Fruit fly (Drosophila melanogaster) ovary, adult (tissue): Measurements from ENCODE around the gene CG4701.
"Not testable (repeated sequence)": the region's sequence is repeated elsewhere in the genome, so short reads cannot be mapped to it uniquely, and the experiment has no call there.

Source experiments
- CG17801 ChIP-seq: fragments of 200-800 bp; optimal IDR thresholded peaks from 2 replicates; lab custom pipeline; 2019; ENCODE audit warnings: missing biosample characterization, mild to moderate bottlenecking, missing genetic modification characterization, moderate library complexity; ENCODE audit not compliant: partially characterized antibody

CG4701 gene

DNA sequence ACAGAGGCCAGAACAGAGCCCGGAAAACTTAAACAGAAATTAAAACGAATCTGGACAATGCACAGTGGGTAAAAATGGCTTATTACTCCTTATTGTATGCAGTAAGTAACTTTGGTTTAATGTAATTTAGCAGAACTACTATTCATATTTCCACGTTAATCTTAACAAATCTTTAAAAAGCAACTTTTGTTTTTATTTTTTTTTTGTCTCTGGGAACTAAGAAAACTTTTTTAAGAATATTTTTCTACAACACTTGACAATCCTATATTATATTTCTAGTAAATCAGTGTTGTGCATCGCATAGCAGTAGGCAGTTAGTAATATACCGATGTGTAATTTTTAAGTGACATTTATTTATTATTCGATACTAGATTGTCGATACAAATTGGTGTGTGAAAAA is at the start of gene CG4701:
TSS of gene CG4701 (plus strand) at position 301 of the 400 bp plus-strand sequence.
- no peak for TF ChIP-seq CG17801 (GFP tag; lab: Kevin White, UChicago)

DNA sequence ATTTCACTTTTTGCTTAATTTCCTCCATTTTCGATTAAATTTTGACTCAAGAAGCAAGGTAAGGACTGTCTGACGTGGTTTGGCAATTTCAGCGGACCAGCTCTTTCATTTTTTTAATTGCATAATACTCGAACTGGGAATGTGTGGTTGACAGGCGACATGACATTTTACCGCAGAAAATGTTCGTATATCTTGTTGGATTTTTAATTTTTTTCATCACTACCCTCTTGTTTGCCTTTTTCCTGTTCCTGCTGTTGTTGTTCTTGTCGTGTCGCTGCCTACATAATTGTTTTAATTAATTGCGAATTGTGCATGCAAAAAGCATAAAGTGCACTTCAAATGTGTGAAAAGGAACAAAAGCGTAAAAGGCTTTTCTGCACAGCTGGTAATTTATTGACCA is 35.6 kb upstream of the CG4701 start, which contains the start of gene CG42685:
TSS of gene CG42685 (minus strand) at position 101 of the 400 bp plus-strand sequence.
- no peak for TF ChIP-seq CG17801 (GFP tag; lab: Kevin White, UChicago)

DNA sequence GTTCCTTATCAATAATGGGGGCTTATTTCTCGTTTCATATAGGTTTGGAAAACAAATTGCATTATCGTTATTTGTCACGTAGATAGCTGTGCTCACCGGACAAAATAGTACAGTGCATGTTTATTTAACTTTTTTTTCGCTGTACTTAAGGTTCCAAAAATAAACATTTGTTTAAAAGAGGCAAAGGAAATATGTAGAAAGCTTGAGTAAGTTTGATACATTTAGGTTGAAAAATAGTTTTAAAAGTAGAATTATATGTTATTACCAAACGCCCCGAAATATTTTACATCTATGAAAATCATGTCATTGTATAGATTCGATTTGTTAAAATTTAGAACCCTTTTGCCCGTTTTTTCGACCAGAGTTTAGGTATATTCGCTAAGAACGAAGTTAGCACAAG is 30.2 kb upstream of the CG4701 start, which contains the start of gene CG31835:
TSS of gene CG31835 (plus strand) at position 301 of the 400 bp plus-strand sequence.
- TF ChIP-seq CG17801 (GFP tag; lab: Kevin White, UChicago): not testable (repeated sequence)

dm6 chr2L:14737669-14738068 is 28.0 kb upstream of the CG4701 start, which contains the start of gene CG31775:
Gene CG31775 (minus strand): TSS chr2L:14737769.
- TF ChIP-seq CG17801 (GFP tag; lab: Kevin White, UChicago): not testable (repeated sequence)

DNA sequence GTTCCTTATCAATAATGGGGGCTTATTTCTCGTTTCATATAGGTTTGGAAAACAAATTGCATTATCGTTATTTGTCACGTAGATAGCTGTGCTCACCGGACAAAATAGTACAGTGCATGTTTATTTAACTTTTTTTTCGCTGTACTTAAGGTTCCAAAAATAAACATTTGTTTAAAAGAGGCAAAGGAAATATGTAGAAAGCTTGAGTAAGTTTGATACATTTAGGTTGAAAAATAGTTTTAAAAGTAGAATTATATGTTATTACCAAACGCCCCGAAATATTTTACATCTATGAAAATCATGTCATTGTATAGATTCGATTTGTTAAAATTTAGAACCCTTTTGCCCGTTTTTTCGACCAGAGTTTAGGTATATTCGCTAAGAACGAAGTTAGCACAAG is 26.1 kb upstream of the CG4701 start, which contains the start of gene CG42585:
TSS of gene CG42585 (plus strand) at position 301 of the 400 bp plus-strand sequence.
- TF ChIP-seq CG17801 (GFP tag; lab: Kevin White, UChicago): not testable (repeated sequence)

DNA sequence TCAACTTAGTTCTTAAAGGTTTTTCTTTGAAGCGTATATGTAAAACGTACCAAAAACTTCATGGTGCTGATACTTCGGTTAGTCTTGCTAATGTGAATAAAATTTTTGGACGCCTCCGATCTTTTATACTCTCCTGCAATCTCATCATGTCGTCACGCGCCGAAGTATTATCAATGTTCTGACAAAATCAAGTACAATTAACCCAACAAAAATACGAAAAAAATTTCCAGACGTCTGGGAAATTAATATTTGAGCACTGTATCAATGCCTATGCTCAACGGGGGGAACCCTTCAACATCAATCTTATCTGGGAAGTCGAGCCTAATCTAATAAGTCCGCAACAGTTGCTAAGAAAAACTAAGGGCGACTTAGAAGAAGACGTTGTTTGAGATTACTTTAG is 24.0 kb upstream of the CG4701 start, which contains the start of gene CG42586:
TSS of gene CG42586 (minus strand) at position 101 of the 400 bp plus-strand sequence.
- TF ChIP-seq CG17801 (GFP tag; lab: Kevin White, UChicago): not testable (repeated sequence)

DNA sequence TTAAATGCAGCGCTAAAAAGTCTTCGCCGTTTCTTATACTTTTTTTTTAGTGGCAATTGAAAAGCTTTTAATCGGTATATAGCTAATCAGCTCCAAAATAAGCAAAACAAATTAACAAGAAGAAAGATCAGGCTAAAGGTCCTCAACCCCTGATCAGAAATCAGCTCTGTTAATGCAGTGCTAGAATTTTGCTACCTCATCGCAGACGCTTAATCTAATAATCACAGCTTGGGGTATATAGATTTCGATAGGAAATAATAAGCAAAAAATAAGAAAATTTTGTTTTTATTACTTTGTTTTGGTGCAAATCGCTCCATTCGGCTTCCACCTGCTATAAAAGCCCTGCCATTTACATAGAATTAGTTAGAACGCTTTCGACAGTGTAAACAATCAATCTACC is 22.8 kb upstream of the CG4701 start, which contains the start of gene CG34166:
TSS of gene CG34166 (plus strand) at position 301 of the 400 bp plus-strand sequence.
- TF ChIP-seq CG17801 (GFP tag; lab: Kevin White, UChicago): not testable (repeated sequence)

DNA sequence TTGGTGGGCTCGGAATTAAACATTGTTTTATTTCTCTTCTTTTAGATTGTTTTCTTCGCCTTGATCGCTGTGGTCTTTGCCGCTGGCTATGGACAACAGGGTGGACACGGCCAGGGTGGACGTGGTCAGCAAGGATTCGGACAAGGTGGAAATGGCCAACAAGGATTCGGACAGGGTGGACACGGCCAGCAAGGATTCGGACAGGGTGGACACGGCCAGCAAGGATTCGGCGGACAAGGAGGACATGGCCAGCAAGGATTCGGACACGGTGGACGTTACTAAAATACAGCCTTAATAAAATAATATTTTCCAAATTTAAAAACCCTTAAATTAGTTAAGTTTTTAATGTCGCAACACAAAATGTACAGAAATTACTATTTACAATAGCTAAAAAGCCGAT is 22.4 kb upstream of the CG4701 start:
- TF ChIP-seq CG17801 (GFP tag; lab: Kevin White, UChicago): no peak

- no peak for TF ChIP-seq CG17801 (GFP tag; lab: Kevin White, UChicago)
Observed at dm6 chr2L:14744121-14744520, 21.6 kb upstream of the CG4701 start, which contains the start of gene CG42681. Gene CG42681 (plus strand): TSS chr2L:14744421.

DNA sequence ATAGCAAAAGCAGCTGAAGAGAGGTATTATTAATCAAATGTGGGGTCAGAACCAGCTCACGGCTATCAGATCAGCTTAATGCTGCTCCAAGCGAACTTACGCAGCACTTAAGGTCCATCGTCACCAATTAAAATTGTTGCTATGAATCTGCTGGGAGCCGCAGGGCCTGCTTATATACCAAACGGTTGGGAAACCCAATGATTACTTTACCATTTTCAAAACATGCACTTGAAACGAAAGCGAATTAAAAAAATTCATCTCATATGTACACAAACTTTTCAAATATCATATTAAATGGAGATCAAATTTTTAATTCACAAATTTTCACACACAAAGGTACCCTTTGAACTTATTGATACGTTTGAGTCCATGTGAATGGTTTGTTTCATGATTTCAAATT is 20.6 kb upstream of the CG4701 start, which contains the start of gene CG42587:
TSS of gene CG42587 (minus strand) at position 143 of the 400 bp plus-strand sequence.
- TF ChIP-seq CG17801 (GFP tag; lab: Kevin White, UChicago): no peak

- no peak for TF ChIP-seq CG17801 (GFP tag; lab: Kevin White, UChicago)
Observed at dm6 chr2L:14746068-14746467, 19.6 kb upstream of the CG4701 start.

dm6 chr2L:14760467-14760866 is 5.2 kb upstream of the CG4701 start, which contains the start of gene CG4691:
Gene CG4691 (plus strand): TSS chr2L:14760767.
- no peak for TF ChIP-seq CG17801 (GFP tag; lab: Kevin White, UChicago)

DNA sequence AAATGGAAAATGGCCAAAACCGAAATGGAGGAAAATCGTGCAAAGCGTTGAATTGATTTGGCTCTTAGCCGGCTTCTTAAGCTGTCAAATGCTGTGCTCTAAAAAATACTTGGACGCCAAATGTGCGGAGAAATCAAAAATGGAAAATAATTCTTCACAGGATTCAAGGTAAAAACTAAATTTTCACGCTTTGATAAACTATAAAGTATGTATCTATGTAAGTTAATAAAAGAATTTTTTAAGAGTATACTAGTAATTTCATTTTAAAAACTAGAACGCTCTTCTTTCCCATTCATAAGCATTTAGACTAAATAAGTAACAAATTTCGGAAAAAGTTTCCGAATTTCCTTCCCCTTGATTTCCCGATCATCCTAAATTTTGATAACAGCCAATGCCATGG is 3.2 kb upstream of the CG4701 start, which contains the start of gene CSN1a:
TSS of gene CSN1a (plus strand) at position 301 of the 400 bp plus-strand sequence.
- no peak for TF ChIP-seq CG17801 (GFP tag; lab: Kevin White, UChicago)

DNA sequence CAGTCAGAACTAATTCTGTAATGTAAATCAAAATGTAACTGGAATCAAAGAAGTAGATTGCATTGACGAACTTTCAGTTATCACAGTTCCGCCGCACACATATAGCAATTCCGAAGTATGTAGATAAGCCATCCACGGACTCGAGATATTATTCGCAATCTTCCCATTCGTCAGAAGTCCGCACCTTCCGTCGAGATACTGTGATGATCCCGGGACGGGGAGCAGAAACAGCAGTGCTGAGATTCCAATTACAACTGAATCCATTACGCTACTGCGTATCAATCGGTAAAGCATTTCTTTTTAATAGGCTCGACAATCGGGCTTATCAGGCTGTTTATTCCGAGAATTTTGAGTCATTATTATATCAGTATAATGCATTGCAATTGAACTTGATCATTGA is 9.0 kb downstream of the CG4701 start, which contains the start of gene CG4650:
TSS of gene CG4650 (minus strand) at position 269 of the 400 bp plus-strand sequence.
- no peak for TF ChIP-seq CG17801 (GFP tag; lab: Kevin White, UChicago)

dm6 chr2L:14784498-14784897 is 18.8 kb downstream of the CG4701 start, which contains the start of gene CG18636:
Gene CG18636 (minus strand): TSS chr2L:14784598.
- no peak for TF ChIP-seq CG17801 (GFP tag; lab: Kevin White, UChicago)

DNA sequence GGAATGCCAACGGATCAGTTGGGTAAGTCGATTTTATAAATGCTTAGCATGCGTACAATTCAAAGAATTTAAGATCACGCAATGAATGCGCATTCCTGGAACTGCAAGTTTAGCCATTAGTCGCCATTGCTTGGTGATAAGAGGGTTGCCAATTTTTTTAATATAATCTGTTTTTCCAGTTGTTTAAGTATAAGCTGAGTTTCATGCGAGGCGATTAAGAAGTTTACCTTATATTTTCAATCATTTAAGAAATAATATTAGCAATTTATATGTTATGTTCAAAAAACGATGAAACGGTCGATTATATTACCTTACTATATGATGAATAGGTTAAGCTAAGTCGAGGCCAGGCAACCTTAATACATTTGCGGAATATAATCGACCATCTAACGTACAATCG is 30.8 kb downstream of the CG4701 start, which contains the start of gene CG18420:
TSS of gene CG18420 (minus strand) at position 101 of the 400 bp plus-strand sequence.
- TF ChIP-seq CG17801 (GFP tag; lab: Kevin White, UChicago): no peak
